Worm (Caenorhabditis elegans): ENCODE data around the gene Y52E8A.2.
A peak's percentile ranks its signal among the peaks of the same experiment; 100 is the strongest.

The Y52E8A.2 gene

ce11 chrII:4288111-4288510 is 32.5 kb upstream of the Y52E8A.2 start, which contains the start of gene C01F1.6:
Gene C01F1.6, minus strand, starts transcription at chrII:4288211.
- TF ChIP-seq nhr-19 (GFP tag; conservative IDR thresholded peaks at IDR 0.05) (no peak), ztf-4 (tag; optimal IDR thresholded peaks at IDR 0.05) (no peak), lin-15B (tag; optimal IDR thresholded peaks at IDR 0.05) (no peak), ama-1 (optimal IDR thresholded peaks at IDR 0.05) (no peak), snpc-4 (tag; optimal IDR thresholded peaks at IDR 0.05) (no peak), unc-130 (tag; optimal IDR thresholded peaks at IDR 0.05) (no peak), lin-35 (GFP tag; optimal IDR thresholded peaks at IDR 0.05) (no peak), snu-23 (GFP tag; optimal IDR thresholded peaks at IDR 0.05) (no peak), dsc-1 (tag; optimal IDR thresholded peaks at IDR 0.05) (no peak), ceh-90 (tag; optimal IDR thresholded peaks at IDR 0.05) (no peak), nhr-11 (tag; optimal IDR thresholded peaks at IDR 0.05) (no peak), elt-3 (tag; optimal IDR thresholded peaks at IDR 0.05) (no peak)

ce11 chrII:4288572-4288971 is 32.1 kb upstream of the Y52E8A.2 start:
- no peak for TF ChIP-seq nhr-12 (tag; optimal IDR thresholded peaks at IDR 0.05)
- TF ChIP-seq elt-3 (tag; optimal IDR thresholded peaks at IDR 0.05): peak in 1 of 6 experiments; percentile 32
- TF ChIP-seq jun-1 (tag; optimal IDR thresholded peaks at IDR 0.05): no peak
- TF ChIP-seq nhr-47 (tag; optimal IDR thresholded peaks at IDR 0.05): no peak
- no peak for TF ChIP-seq nhr-77 (tag; optimal IDR thresholded peaks at IDR 0.05)
- peak; percentile 29 for TF ChIP-seq pax-3 (tag; optimal IDR thresholded peaks at IDR 0.05)
- TF ChIP-seq snu-23 (GFP tag; optimal IDR thresholded peaks at IDR 0.05): no peak
- TF ChIP-seq ztf-4 (tag; optimal IDR thresholded peaks at IDR 0.05): no peak
- TF ChIP-seq rnt-1 (tag; optimal IDR thresholded peaks at IDR 0.05): no peak
- TF ChIP-seq lin-35 (GFP tag; optimal IDR thresholded peaks at IDR 0.05): no peak
- TF ChIP-seq dsc-1 (tag; optimal IDR thresholded peaks at IDR 0.05): peak; percentile 53
- no peak for TF ChIP-seq sox-4 (tag; optimal IDR thresholded peaks at IDR 0.05)
- TF ChIP-seq nhr-237 (tag; optimal IDR thresholded peaks at IDR 0.05): no peak
- TF ChIP-seq lsy-2 (tag; optimal IDR thresholded peaks at IDR 0.05): peak in 1 of 2 experiments; percentile 1
- no peak for TF ChIP-seq nhr-76 (tag; optimal IDR thresholded peaks at IDR 0.05)
- peak; percentile 66 for TF ChIP-seq nhr-85 (tag)
- no peak for TF ChIP-seq sup-37 (GFP tag; optimal IDR thresholded peaks at IDR 0.05)
- no peak for TF ChIP-seq alr-1 (tag; optimal IDR thresholded peaks at IDR 0.05; ENCODE audit: borderline replicate concordance)
- TF ChIP-seq lin-14 (GFP tag; optimal IDR thresholded peaks at IDR 0.05): peak; percentile 28
- TF ChIP-seq snpc-4 (tag; optimal IDR thresholded peaks at IDR 0.05): no peak
- peak; percentile 52 for TF ChIP-seq elt-2 (tag; optimal IDR thresholded peaks at IDR 0.05)
- TF ChIP-seq mep-1 (tag; optimal IDR thresholded peaks at IDR 0.05): peak; percentile 2
- TF ChIP-seq nhr-84 (tag; optimal IDR thresholded peaks at IDR 0.05): no peak

ce11 chrII:4291799-4292198 is 28.8 kb upstream of the Y52E8A.2 start:
- TF ChIP-seq nhr-12 (tag; optimal IDR thresholded peaks at IDR 0.05): no peak
- TF ChIP-seq C04F5.9 (tag; optimal IDR thresholded peaks at IDR 0.05): no peak
- peak; percentile 65 for TF ChIP-seq fkh-10 (GFP tag; optimal IDR thresholded peaks at IDR 0.05)
- peak; percentile 68 for TF ChIP-seq lin-14 (GFP tag; optimal IDR thresholded peaks at IDR 0.05)
- peak; percentile 16 for TF ChIP-seq ces-1 (GFP tag; optimal IDR thresholded peaks at IDR 0.05)

- no peak for TF ChIP-seq jun-1 (tag; optimal IDR thresholded peaks at IDR 0.05)
- TF ChIP-seq ceh-63 (GFP tag; optimal IDR thresholded peaks at IDR 0.05): no peak
- TF ChIP-seq ztf-11 (tag; optimal IDR thresholded peaks at IDR 0.05): no peak
- peak; percentile 18 for TF ChIP-seq lin-14 (GFP tag; optimal IDR thresholded peaks at IDR 0.05)
- no peak for TF ChIP-seq ztf-4 (tag; optimal IDR thresholded peaks at IDR 0.05)
- TF ChIP-seq swsn-7 (tag; optimal IDR thresholded peaks at IDR 0.05): no peak
- TF ChIP-seq efl-1 (optimal IDR thresholded peaks at IDR 0.05): no peak
- TF ChIP-seq efl-1 (GFP tag; optimal IDR thresholded peaks at IDR 0.05 in 1 of 2): peak in 1 of 2 experiments; percentile 77
- no peak for TF ChIP-seq nhr-19 (GFP tag; conservative IDR thresholded peaks at IDR 0.05)
- TF ChIP-seq grh-1 (GFP tag; IDR thresholded peaks at IDR 0.05): no peak
- no peak for TF ChIP-seq isw-1 (GFP tag; IDR thresholded peaks at IDR 0.05)
- no peak for TF ChIP-seq unc-62 (GFP tag; optimal IDR thresholded peaks at IDR 0.05)
- no peak for TF ChIP-seq skn-1 (tag; optimal IDR thresholded peaks at IDR 0.05)
- no peak for TF ChIP-seq snu-23 (GFP tag; optimal IDR thresholded peaks at IDR 0.05)
- peak in 1 of 2 experiments; percentile 0 for TF ChIP-seq lsy-2 (tag; optimal IDR thresholded peaks at IDR 0.05)
These were observed 27.6 kb upstream of the Y52E8A.2 start for ce11 chrII:4293027-4293522.
